Worm (Caenorhabditis elegans): Measurements from ENCODE around the gene rbm-7.

Gene rbm-7

ce11 chrIII:12942307-12942706 lies 10.6 kb upstream of the rbm-7 start, which contains the start of gene unc-25:
unc-25 (plus strand) TSS chrIII:12942651.
- no peak for TF ChIP-seq eor-1 (tag; optimal IDR thresholded peaks at IDR 0.05)
- peak; percentile 16 for TF ChIP-seq nfya-1 (tag; optimal IDR thresholded peaks at IDR 0.05; ENCODE audit: insufficient read depth)
- peak; percentile 57 for TF ChIP-seq lin-39 (tag; optimal IDR thresholded peaks at IDR 0.05)
- TF ChIP-seq ceh-28 (tag; optimal IDR thresholded peaks at IDR 0.05) = no peak

DNA sequence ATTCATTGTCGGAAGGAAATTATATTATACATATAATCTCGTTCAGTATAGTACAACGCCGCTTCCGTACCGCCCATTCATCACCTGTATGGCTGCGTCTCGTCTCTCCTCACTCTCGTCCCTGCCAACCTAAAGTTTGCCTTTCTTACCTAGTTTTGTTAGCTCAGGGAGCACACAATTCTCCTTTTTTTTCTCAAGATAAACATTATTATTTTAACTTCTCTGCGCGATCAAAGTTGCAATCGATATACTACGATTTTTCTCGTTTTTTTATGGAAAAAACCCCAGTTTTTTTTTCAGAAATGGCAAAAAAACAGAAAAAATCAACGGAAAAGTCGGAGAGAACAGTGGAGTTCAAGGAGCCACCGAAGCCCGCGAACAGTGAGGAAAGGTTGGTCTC lies 2.8 kb upstream of the rbm-7 start, which contains the start of gene epg-3:
Gene epg-3, plus strand, starts transcription at position 301 of the 400 bp plus-strand sequence.
- TF ChIP-seq pha-4 (tag; optimal IDR thresholded peaks at IDR 0.05) (peak; percentile 57), nhr-77 (tag; optimal IDR thresholded peaks at IDR 0.05) (no peak), nfya-1 (tag; optimal IDR thresholded peaks at IDR 0.05; ENCODE audit: insufficient read depth) (peak; percentile 26), ztf-11 (tag; optimal IDR thresholded peaks at IDR 0.05) (no peak)

- no peak for TF ChIP-seq ztf-4 (tag; optimal IDR thresholded peaks at IDR 0.05)
- peak; percentile 27 for TF ChIP-seq elt-2 (tag; optimal IDR thresholded peaks at IDR 0.05)
- TF ChIP-seq ceh-16 (tag; optimal IDR thresholded peaks at IDR 0.05) = no peak
Observed at ce11 chrIII:12932776-12933175, 1.1 kb upstream of the rbm-7 start.

ce11 chrIII:12931108-12931507 lies 559 bp downstream of the rbm-7 start:
- TF ChIP-seq pha-4 (tag; optimal IDR thresholded peaks at IDR 0.05) (no peak), nhr-77 (tag; optimal IDR thresholded peaks at IDR 0.05) (no peak), elt-3 (tag; optimal IDR thresholded peaks at IDR 0.05) (no peak), ama-1 (optimal IDR thresholded peaks at IDR 0.05) (no peak), nhr-67 (tag; optimal IDR thresholded peaks at IDR 0.05) (no peak), nhr-76 (tag; optimal IDR thresholded peaks at IDR 0.05) (no peak), aly-2 (tag; optimal IDR thresholded peaks at IDR 0.05) (no peak), ZK546.5 (tag; optimal IDR thresholded peaks at IDR 0.05) (no peak), nhr-12 (tag; optimal IDR thresholded peaks at IDR 0.05) (no peak)

ce11 chrIII:12929573-12929972 lies 2.1 kb downstream of the rbm-7 start, which contains the start of gene Y37D8A.19:
Y37D8A.19 (plus strand) TSS chrIII:12929873.
- TF ChIP-seq sea-2 (GFP tag; optimal IDR thresholded peaks at IDR 0.05) (no peak), ceh-82 (tag; optimal IDR thresholded peaks at IDR 0.05) (no peak), nhr-28 (tag; optimal IDR thresholded peaks at IDR 0.05) (no peak)

DNA sequence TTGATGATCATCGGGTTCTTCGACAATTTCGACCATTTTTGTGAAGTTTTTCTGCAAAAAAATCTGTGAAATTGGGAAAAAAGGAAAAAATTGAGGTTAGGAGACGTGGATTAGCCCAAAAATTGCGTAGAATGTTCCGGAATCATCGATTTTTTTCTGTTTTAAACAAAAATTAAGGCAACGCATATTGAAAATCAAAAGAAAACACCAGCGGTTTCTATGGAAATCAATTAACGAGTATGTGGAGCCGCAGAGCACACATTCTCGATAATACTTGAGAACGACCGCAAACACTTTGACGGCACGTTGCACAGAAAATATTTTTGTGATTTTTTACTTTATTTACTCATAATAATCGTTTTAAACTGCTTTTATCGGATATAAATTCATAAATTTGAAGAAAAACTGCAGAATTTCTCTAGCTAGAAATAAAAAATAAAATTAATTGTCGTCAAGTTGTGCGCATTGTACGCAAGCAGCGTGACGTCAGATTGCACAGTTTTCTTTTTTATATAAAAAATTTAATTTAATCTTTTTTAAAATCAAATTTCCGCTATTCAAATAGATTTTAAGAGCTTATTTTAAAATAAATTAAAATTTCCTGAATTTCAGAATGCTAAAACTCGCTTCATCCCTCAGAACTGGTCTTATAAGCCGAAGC lies 5.6 kb downstream of the rbm-7 start, which contains the start of the genes npp-25 and mrps-10:
Gene npp-25, minus strand, starts transcription at position 51 of the 661 bp plus-strand sequence.
Gene mrps-10, plus strand, starts transcription at position 611 of the 661 bp plus-strand sequence.
- TF ChIP-seq nfya-1 (tag; optimal IDR thresholded peaks at IDR 0.05; ENCODE audit: insufficient read depth) (peak; percentile 50), lin-39 (tag; optimal IDR thresholded peaks at IDR 0.05) (peak; percentile 27), lin-15B (tag; optimal IDR thresholded peaks at IDR 0.05) (peak; percentile 50), hmg-11 (tag; optimal IDR thresholded peaks at IDR 0.05) (peak; percentile 48), nhr-76 (tag; optimal IDR thresholded peaks at IDR 0.05) (no peak), ama-1 (optimal IDR thresholded peaks at IDR 0.05) (no peak), pha-4 (tag; optimal IDR thresholded peaks at IDR 0.05) (peak; percentile 66), daf-12 (tag; optimal IDR thresholded peaks at IDR 0.05) (no peak), nhr-237 (tag; optimal IDR thresholded peaks at IDR 0.05) (no peak)

ce11 chrIII:12920810-12921209 lies 10.9 kb downstream of the rbm-7 start:
- TF ChIP-seq hmg-11 (tag; optimal IDR thresholded peaks at IDR 0.05) (no peak), mml-1 (tag; optimal IDR thresholded peaks at IDR 0.05) (no peak), nfya-1 (tag; optimal IDR thresholded peaks at IDR 0.05; ENCODE audit: insufficient read depth) (peak; percentile 84), nhr-43 (tag; optimal IDR thresholded peaks at IDR 0.05; ENCODE audit: poor library complexity, severe bottlenecking) (no peak)

ce11 chrIII:12919882-12920281 lies 11.8 kb downstream of the rbm-7 start:
- TF ChIP-seq unc-62 (GFP tag; optimal IDR thresholded peaks at IDR 0.05) = no peak
- TF ChIP-seq elt-1 (tag; optimal IDR thresholded peaks at IDR 0.05) = no peak
- TF ChIP-seq lsy-12 (tag; optimal IDR thresholded peaks at IDR 0.05) = no peak
- no peak for TF ChIP-seq tbx-2 (tag; optimal IDR thresholded peaks at IDR 0.05)
- TF ChIP-seq unc-39 (tag; optimal IDR thresholded peaks at IDR 0.05) = no peak
- no peak for TF ChIP-seq nhr-23 (tag; optimal IDR thresholded peaks at IDR 0.05)
- TF ChIP-seq mml-1 (tag; optimal IDR thresholded peaks at IDR 0.05) = no peak
- no peak for TF ChIP-seq lin-39 (tag; optimal IDR thresholded peaks at IDR 0.05)
- TF ChIP-seq nhr-77 (tag; optimal IDR thresholded peaks at IDR 0.05) = no peak
- TF ChIP-seq ceh-16 (tag; optimal IDR thresholded peaks at IDR 0.05) = no peak
- peak; percentile 72 for TF ChIP-seq jun-1 (tag; optimal IDR thresholded peaks at IDR 0.05)
- TF ChIP-seq ZK546.5 (tag; optimal IDR thresholded peaks at IDR 0.05) = no peak
- TF ChIP-seq nhr-76 (tag; optimal IDR thresholded peaks at IDR 0.05) = no peak
- no peak for TF ChIP-seq nhr-67 (tag; optimal IDR thresholded peaks at IDR 0.05)
- TF ChIP-seq pqm-1 (tag; optimal IDR thresholded peaks at IDR 0.05) = peak; percentile 41
- peak; percentile 95 for TF ChIP-seq pha-4 (tag; optimal IDR thresholded peaks at IDR 0.05)
- TF ChIP-seq ztf-4 (tag; optimal IDR thresholded peaks at IDR 0.05) = no peak
- TF ChIP-seq elt-2 (tag; optimal IDR thresholded peaks at IDR 0.05) = peak; percentile 53
- no peak for TF ChIP-seq nhr-25 (tag; optimal IDR thresholded peaks at IDR 0.05)
- no peak for TF ChIP-seq ceh-28 (tag; optimal IDR thresholded peaks at IDR 0.05)
- peak; percentile 48 for TF ChIP-seq fos-1 (tag; optimal IDR thresholded peaks at IDR 0.05)
